Worm (Caenorhabditis elegans): Measurements from ENCODE around the gene emb-27.

Gene emb-27

ce11 chrII:8144543-8144942 lies 17.4 kb downstream of the emb-27 start, which contains the start of gene F10B5.2:
Gene F10B5.2, plus strand, starts transcription at chrII:8144762.
- peak; percentile 7 for TF ChIP-seq F57A8.1 (GFP tag; optimal IDR thresholded peaks at IDR 0.05)
- TF ChIP-seq attf-6 (GFP tag; IDR thresholded peaks at IDR 0.05) = peak; percentile 42; the same call in 1 of the 2 replicates
- peak; percentile 58; the same call in 1 of the 2 replicates for TF ChIP-seq ekl-4 (GFP tag; IDR thresholded peaks at IDR 0.05)
- no peak; the same call in 1 of the 2 replicates for TF ChIP-seq lin-26 (GFP tag; IDR thresholded peaks at IDR 0.05)
- peak; percentile 44 for TF ChIP-seq him-1 (tag; optimal IDR thresholded peaks at IDR 0.05)
- peak; percentile 51 for TF ChIP-seq lin-54 (GFP tag; optimal IDR thresholded peaks at IDR 0.05)
- TF ChIP-seq C17E4.6 (GFP tag; IDR thresholded peaks at IDR 0.05) = no peak
- TF ChIP-seq unc-130 (GFP tag; optimal IDR thresholded peaks at IDR 0.05) = peak; percentile 15
- TF ChIP-seq D2030.7 (GFP tag; IDR thresholded peaks at IDR 0.05) = peak; percentile 38
- no peak for TF ChIP-seq ztf-3 (GFP tag; optimal IDR thresholded peaks at IDR 0.05)
- TF ChIP-seq hrde-1 (tag; optimal IDR thresholded peaks at IDR 0.05; ENCODE audit: borderline replicate concordance) = peak; percentile 37
- TF ChIP-seq F49E8.2 (tag; optimal IDR thresholded peaks at IDR 0.05; ENCODE audit: insufficient read depth) = peak; percentile 53
- peak; percentile 38 for TF ChIP-seq tlf-1 (GFP tag; optimal IDR thresholded peaks at IDR 0.05)
- TF ChIP-seq snpc-3.4 (tag; optimal IDR thresholded peaks at IDR 0.05) = peak; percentile 63
- peak; percentile 22; the same call in 1 of the 2 replicates for TF ChIP-seq ceh-100 (GFP tag; IDR thresholded peaks at IDR 0.05)
- peak; percentile 68; the same call in 1 of the 2 replicates for TF ChIP-seq B0336.3 (GFP tag; IDR thresholded peaks at IDR 0.05)
- TF ChIP-seq athp-1 (tag; optimal IDR thresholded peaks at IDR 0.05) = peak; percentile 8
- TF ChIP-seq madf-3 (GFP tag; IDR thresholded peaks at IDR 0.05) = peak; percentile 51; the same call in 1 of the 2 replicates
- TF ChIP-seq ztf-25 (GFP tag; IDR thresholded peaks at IDR 0.05) = 0 out of 2 replicates have a peak, but pooled peaks have one; percentile 29
- peak; percentile 7 for TF ChIP-seq atf-7 (tag; optimal IDR thresholded peaks at IDR 0.05)
- TF ChIP-seq nfyb-1 (GFP tag; IDR thresholded peaks at IDR 0.05) = no peak; the same call in 1 of the 2 replicates
- peak; percentile 60 for TF ChIP-seq snpc-1.3 (tag; optimal IDR thresholded peaks at IDR 0.05; ENCODE audit: insufficient read depth)
- TF ChIP-seq ccch-3 (GFP tag; optimal IDR thresholded peaks at IDR 0.05) = no peak
- TF ChIP-seq madf-6 (GFP tag; IDR thresholded peaks at IDR 0.05) = peak; percentile 58
- peak; percentile 66; the same call in 1 of the 2 replicates for TF ChIP-seq Y53G8AR.9 (GFP tag; conservative IDR thresholded peaks at IDR 0.05)
- TF ChIP-seq lin-35 (GFP tag; optimal IDR thresholded peaks at IDR 0.05) = peak in 1 of 3 experiments; percentile 5
- 0 out of 2 replicates have a peak, but pooled peaks have one; percentile 42 for TF ChIP-seq rcor-1 (GFP tag; IDR thresholded peaks at IDR 0.05)
- TF ChIP-seq ceh-79 (tag; optimal IDR thresholded peaks at IDR 0.05) = no peak
- TF ChIP-seq ztf-28 (GFP tag; IDR thresholded peaks at IDR 0.05) = no peak
- no peak for TF ChIP-seq chd-7 (tag; optimal IDR thresholded peaks at IDR 0.05)
- peak; percentile 66; the same call in 1 of the 2 replicates for TF ChIP-seq hsf-1 (GFP tag; IDR thresholded peaks at IDR 0.05)
- TF ChIP-seq snpc-4 (GFP tag; optimal IDR thresholded peaks at IDR 0.05) = peak; percentile 9
- TF ChIP-seq snpc-4 (tag; optimal IDR thresholded peaks at IDR 0.05) = no peak
- no peak for TF ChIP-seq madf-8 (GFP tag; conservative IDR thresholded peaks at IDR 0.05)
- TF ChIP-seq lsl-1 (GFP tag; optimal IDR thresholded peaks at IDR 0.05) = peak; percentile 34
- peak; percentile 39 for TF ChIP-seq hmg-1.2 (GFP tag; IDR thresholded peaks at IDR 0.05)
- TF ChIP-seq dpl-1 (GFP tag; optimal IDR thresholded peaks at IDR 0.05) = peak; percentile 3

- TF ChIP-seq cebp-1 (GFP tag; IDR thresholded peaks at IDR 0.05) = no peak
- TF ChIP-seq cebp-1 (tag; optimal IDR thresholded peaks at IDR 0.05) = peak; percentile 55
- TF ChIP-seq C06A6.2 (GFP tag; conservative IDR thresholded peaks at IDR 0.05) = no peak
- peak; percentile 67 for TF ChIP-seq F33H1.4 (GFP tag; IDR thresholded peaks at IDR 0.05)
- peak; percentile 30 for TF ChIP-seq pha-4 (tag; optimal IDR thresholded peaks at IDR 0.05)
- no peak for TF ChIP-seq snpc-4 (GFP tag; optimal IDR thresholded peaks at IDR 0.05)
- TF ChIP-seq snpc-4 (tag; optimal IDR thresholded peaks at IDR 0.05) = peak in 1 of 4 experiments; percentile 47
- peak; percentile 15 for TF ChIP-seq lsl-1 (GFP tag; optimal IDR thresholded peaks at IDR 0.05)
- TF ChIP-seq nhr-80 (tag; optimal IDR thresholded peaks at IDR 0.05) = no peak
- TF ChIP-seq attf-5 (GFP tag; optimal IDR thresholded peaks at IDR 0.05) = peak; percentile 29
- TF ChIP-seq lin-35 (GFP tag; optimal IDR thresholded peaks at IDR 0.05) = peak in 1 of 3 experiments; percentile 18
Measured at ce11 chrII:8143278-8143931, 18.6 kb downstream of the emb-27 start, which contains the start of the genes ints-11 and rpl-10. Gene ints-11, minus strand, starts transcription at chrII:8143478. Gene rpl-10, plus strand, starts transcription at chrII:8143881.
